Fruit fly (Drosophila melanogaster) whole organism, embryonic: Measurements from ENCODE around the gene nAChRalpha5.

Experiments used
- Abd-B ChIP-seq: fragments of 200-800 bp; sonication (Bioruptor generic); optimal IDR thresholded peaks from 2 replicates; lab custom pipeline; 2018; ENCODE audit warnings: missing biosample characterization, mild to moderate bottlenecking, missing genetic modification characterization, moderate library complexity
- Ada2b ChIP-seq: fragments of 200-800 bp; sonication (Bioruptor generic); IDR thresholded peaks from 2 replicates; pipeline ENCODE4 v1.3.6; 2022; ENCODE audit warnings: missing biosample characterization, missing genetic modification characterization
- CG12104 ChIP-seq: fragments of 200-800 bp; sonication (Bioruptor generic); optimal IDR thresholded peaks from 3 replicates; lab custom pipeline; 2016; ENCODE audit warnings: missing biosample characterization, missing genetic modification characterization
- CG14050 ChIP-seq: fragments of 200-800 bp; sonication (Bioruptor generic); IDR thresholded peaks from 3 replicates; pipeline ENCODE4 v1.3.6; 2022; ENCODE audit warnings: missing biosample characterization, missing genetic modification characterization
- CG15073 ChIP-seq: fragments of 200-800 bp; sonication (Bioruptor generic); optimal IDR thresholded peaks from 2 replicates; lab custom pipeline; 2016; ENCODE audit warnings: missing biosample characterization, missing genetic modification characterization
- CG1603 ChIP-seq: fragments of 200-800 bp; sonication (Bioruptor generic); optimal IDR thresholded peaks from 2 replicates; lab custom pipeline; 2019; ENCODE audit warnings: missing biosample characterization, mild to moderate bottlenecking, missing genetic modification characterization, moderate library complexity
- CG16813 ChIP-seq: fragments of 200-800 bp; sonication (Bioruptor generic); IDR thresholded peaks from 3 replicates; pipeline ENCODE4 v1.3.6; 2022; ENCODE audit warnings: missing biosample characterization, missing genetic modification characterization; ENCODE audit not compliant: partially characterized antibody
- CG17361 ChIP-seq: fragments of 200-800 bp; sonication (Bioruptor generic); IDR thresholded peaks from 3 replicates; pipeline ENCODE4 v1.3.6; 2022; ENCODE audit warnings: missing biosample characterization, missing genetic modification characterization
- CG18619 ChIP-seq: fragments of 200-800 bp; sonication (Bioruptor generic); optimal IDR thresholded peaks from 3 replicates; lab custom pipeline; 2017; ENCODE audit warnings: missing biosample characterization, mild to moderate bottlenecking, missing genetic modification characterization
- CG2120 ChIP-seq: fragments of 200-800 bp; sonication (Bioruptor generic); optimal IDR thresholded peaks from 3 replicates; lab custom pipeline; 2016; ENCODE audit warnings: missing biosample characterization, missing genetic modification characterization
- CG2712 ChIP-seq: fragments of 200-800 bp; optimal IDR thresholded peaks from 3 replicates; lab custom pipeline; 2019; ENCODE audit warnings: missing biosample characterization, mild to moderate bottlenecking, missing genetic modification characterization, moderate library complexity
- CG3726 ChIP-seq: fragments of 200-800 bp; sonication (Bioruptor generic); IDR thresholded peaks from 3 replicates; pipeline ENCODE4, ENCODE4 v1.3.6; 2022; ENCODE audit warnings: missing biosample characterization, missing genetic modification characterization
- CG42726 ChIP-seq: fragments of 200-800 bp; sonication (Bioruptor generic); IDR thresholded peaks from 2 replicates; pipeline ENCODE4 v1.3.6; 2022; ENCODE audit warnings: missing biosample characterization, missing genetic modification characterization; ENCODE audit not compliant: partially characterized antibody
- CG4730 ChIP-seq: fragments of 200-800 bp; sonication (Bioruptor generic); IDR thresholded peaks from 2 replicates; pipeline ENCODE4 v1.3.6; 2022; ENCODE audit warnings: missing biosample characterization, missing genetic modification characterization
- CG7987 ChIP-seq: fragments of 200-800 bp; sonication (Bioruptor generic); optimal IDR thresholded peaks from 2 replicates; lab custom pipeline; 2018; ENCODE audit warnings: missing biosample characterization, mild to moderate bottlenecking, missing genetic modification characterization, moderate library complexity
- CG8089 ChIP-seq: fragments of 200-800 bp; sonication (Bioruptor generic); optimal IDR thresholded peaks from 3 replicates; lab custom pipeline; 2016; ENCODE audit warnings: missing biosample characterization, missing genetic modification characterization
- CG8944 ChIP-seq: fragments of 200-800 bp; sonication (Bioruptor generic); optimal IDR thresholded peaks from 3 replicates; lab custom pipeline; 2016; ENCODE audit warnings: missing biosample characterization, missing genetic modification characterization
- Chrac-16 ChIP-seq: fragments of 200-800 bp; sonication (Bioruptor generic); optimal IDR thresholded peaks from 3 replicates; lab custom pipeline; 2016; ENCODE audit warnings: missing biosample characterization, missing genetic modification characterization
- Gug ChIP-seq: fragments of 200-800 bp; sonication (Bioruptor generic); IDR thresholded peaks from 4 replicates; pipeline ENCODE4 v1.3.6; 2022; ENCODE audit warnings: missing biosample characterization, missing genetic modification characterization
- HmgZ ChIP-seq: fragments of 200-800 bp; sonication (Bioruptor generic); optimal IDR thresholded peaks from 2 replicates; lab custom pipeline; 2018; ENCODE audit warnings: missing biosample characterization, mild to moderate bottlenecking, missing genetic modification characterization
- Hmr ChIP-seq: fragments of 200-800 bp; sonication (Bioruptor generic); optimal IDR thresholded peaks from 3 replicates; lab custom pipeline; 2017; ENCODE audit warnings: mild to moderate bottlenecking, missing biosample characterization, missing genetic modification reagents, missing genetic modification characterization
- Mes4 ChIP-seq: fragments of 200-800 bp; sonication (Bioruptor generic); optimal IDR thresholded peaks from 2 replicates; lab custom pipeline; 2016; ENCODE audit warnings: missing biosample characterization, missing genetic modification characterization
- NFAT ChIP-seq: fragments of 200-800 bp; sonication (Bioruptor generic); IDR thresholded peaks from 2 replicates; pipeline ENCODE4 v1.3.6; 2022; ENCODE audit warnings: missing biosample characterization, missing genetic modification characterization
- Oaz ChIP-seq: fragments of 200-800 bp; sonication (Bioruptor generic); IDR thresholded peaks from 2 replicates; pipeline ENCODE4 v1.3.6; 2022; ENCODE audit warnings: missing biosample characterization, missing genetic modification characterization
- Pdp1 ChIP-seq, 2 experiments: fragments of 200-800 bp; sonication (Bioruptor generic); optimal IDR thresholded peaks; 3 replicates each; lab custom pipeline; 2016; ENCODE audit warnings: missing biosample characterization in 2 of 2, missing genetic modification characterization in 2 of 2, mild to moderate bottlenecking in 1 of 2, moderate library complexity in 1 of 2
- Rfx ChIP-seq: fragments of 200-800 bp; sonication (Bioruptor generic); IDR thresholded peaks from 2 replicates; pipeline ENCODE4 v1.3.6; 2022; ENCODE audit warnings: missing biosample characterization, missing genetic modification characterization
- Usf ChIP-seq: fragments of 200-800 bp; sonication (Bioruptor generic); optimal IDR thresholded peaks from 2 replicates; lab custom pipeline; 2017; ENCODE audit warnings: missing genotype, missing biosample characterization, missing genetic modification characterization
- Xbp1 ChIP-seq: fragments of 200-800 bp; sonication (Bioruptor generic); optimal IDR thresholded peaks from 3 replicates; lab custom pipeline; 2016; ENCODE audit warnings: missing biosample characterization, mild to moderate bottlenecking, missing genetic modification characterization
- bowl ChIP-seq: fragments of 200-800 bp; sonication (Bioruptor generic); IDR thresholded peaks from 2 replicates; pipeline ENCODE4 v1.3.6; 2022; ENCODE audit warnings: missing biosample characterization, missing genetic modification characterization
- cg ChIP-seq: fragments of 200-800 bp; sonication (Bioruptor generic); optimal IDR thresholded peaks from 3 replicates; lab custom pipeline; 2019; ENCODE audit warnings: missing biosample characterization, mild to moderate bottlenecking, missing genetic modification characterization, moderate library complexity
- da ChIP-seq: fragments of 200-800 bp; sonication (Bioruptor generic); optimal IDR thresholded peaks from 2 replicates; lab custom pipeline; 2016; ENCODE audit warnings: missing biosample characterization, missing genetic modification characterization
- dmrt99B ChIP-seq: fragments of 200-800 bp; sonication (Bioruptor generic); optimal IDR thresholded peaks from 2 replicates; lab custom pipeline; 2018; ENCODE audit warnings: missing biosample characterization, mild to moderate bottlenecking, missing genetic modification characterization, moderate library complexity
- dysf ChIP-seq: fragments of 200-800 bp; sonication (Bioruptor generic); IDR thresholded peaks from 3 replicates; pipeline ENCODE4 v1.3.6; 2022; ENCODE audit warnings: missing biosample characterization, missing genetic modification characterization
- ewg ChIP-seq: fragments of 200-800 bp; sonication (Bioruptor generic); optimal IDR thresholded peaks from 3 replicates; lab custom pipeline; 2017; ENCODE audit warnings: mild to moderate bottlenecking, missing biosample characterization, missing genetic modification reagents, missing genetic modification characterization
- gce ChIP-seq: fragments of 200-800 bp; sonication (Bioruptor generic); IDR thresholded peaks from 3 replicates; pipeline ENCODE4 v1.3.6; 2022; ENCODE audit warnings: missing biosample characterization, missing genetic modification characterization
- grn ChIP-seq: fragments of 200-800 bp; sonication (Bioruptor generic); optimal IDR thresholded peaks from 3 replicates; lab custom pipeline; 2017; ENCODE audit warnings: missing biosample characterization, missing genetic modification characterization
- h ChIP-seq: fragments of >200 bp; optimal IDR thresholded peaks from 2 replicates; lab custom pipeline; 2017
- ham ChIP-seq: fragments of 200-800 bp; sonication (Bioruptor generic); IDR thresholded peaks from 2 replicates; pipeline ENCODE4 v1.3.6; 2022; ENCODE audit warnings: missing biosample characterization, missing genetic modification characterization
- hbn ChIP-seq: fragments of 200-800 bp; sonication (Bioruptor generic); IDR thresholded peaks from 2 replicates; pipeline ENCODE4 v1.3.6; 2022; ENCODE audit warnings: missing biosample characterization, missing genetic modification characterization; ENCODE audit not compliant: partially characterized antibody
- hkb ChIP-seq, 2 experiments: fragments of 200-800 bp in 1 of 2; fragments of >200 bp in 1 of 2; sonication (Bioruptor generic) in 1 of 2; IDR thresholded peaks in 1 of 2; optimal IDR thresholded peaks in 1 of 2; 2 replicates each; pipeline versions ENCODE4 v1.3.6 to Lab custom; 2017 to 2022; ENCODE audit warnings: missing biosample characterization in 1 of 2, missing genetic modification characterization in 1 of 2
- ken ChIP-seq: fragments of 200-800 bp; sonication (Bioruptor generic); IDR thresholded peaks from 3 replicates; pipeline ENCODE4 v1.3.6; 2022; ENCODE audit warnings: missing biosample characterization, missing genetic modification characterization
- pan ChIP-seq, 4 experiments: fragments of >200 bp in 3 of 4; fragments of 200-800 bp in 1 of 4; sonication (Bioruptor generic) in 1 of 4; optimal IDR thresholded peaks in 3 of 4; IDR thresholded peaks in 1 of 4; 2 replicates each; pipeline versions ENCODE4 v1.3.6 to Lab custom; 2017 to 2022; ENCODE audit warnings: missing biosample characterization in 2 of 4, missing genetic modification characterization in 2 of 4, mixed read lengths in 1 of 4
- pita ChIP-seq: fragments of 200-800 bp; sonication (Bioruptor generic); optimal IDR thresholded peaks from 2 replicates; lab custom pipeline; 2017; ENCODE audit warnings: missing biosample characterization, mild to moderate bottlenecking, missing genetic modification characterization
- pnt ChIP-seq: fragments of 200-800 bp; sonication (Bioruptor generic); optimal IDR thresholded peaks from 3 replicates; lab custom pipeline; 2016; ENCODE audit warnings: missing biosample characterization, missing genetic modification characterization
- pzg ChIP-seq: fragments of 200-800 bp; sonication (Bioruptor generic); optimal IDR thresholded peaks from 3 replicates; lab custom pipeline; 2018; ENCODE audit warnings: missing biosample characterization, mild to moderate bottlenecking, missing genetic modification characterization, moderate library complexity
- sens-2 ChIP-seq: fragments of 200-800 bp; sonication (Bioruptor generic); IDR thresholded peaks from 2 replicates; pipeline ENCODE4 v1.3.6; 2022; ENCODE audit warnings: missing biosample characterization, missing genetic modification characterization
- stwl ChIP-seq: fragments of 200-800 bp; sonication (Bioruptor generic); optimal IDR thresholded peaks from 3 replicates; lab custom pipeline; 2018; ENCODE audit warnings: missing biosample characterization, mild to moderate bottlenecking, missing genetic modification characterization, moderate library complexity
- sug ChIP-seq: fragments of 200-800 bp; optimal IDR thresholded peaks from 2 replicates; lab custom pipeline; 2019; ENCODE audit warnings: missing biosample characterization, mild to moderate bottlenecking, missing genetic modification characterization, moderate library complexity
- tup ChIP-seq: fragments of 200-800 bp; sonication (Bioruptor generic); optimal IDR thresholded peaks from 2 replicates; lab custom pipeline; 2016; ENCODE audit warnings: missing biosample characterization, mild to moderate bottlenecking, missing genetic modification characterization, moderate library complexity
- vfl ChIP-seq: fragments of 200-800 bp; sonication (Bioruptor generic); optimal IDR thresholded peaks from 2 replicates; lab custom pipeline; 2016; ENCODE audit warnings: missing biosample characterization, missing genetic modification characterization
- wek ChIP-seq: fragments of 200-800 bp; sonication (Bioruptor generic); optimal IDR thresholded peaks from 3 replicates; lab custom pipeline; 2018; ENCODE audit warnings: missing biosample characterization, mild to moderate bottlenecking, missing genetic modification characterization, moderate library complexity

Gene nAChRalpha5

DNA sequence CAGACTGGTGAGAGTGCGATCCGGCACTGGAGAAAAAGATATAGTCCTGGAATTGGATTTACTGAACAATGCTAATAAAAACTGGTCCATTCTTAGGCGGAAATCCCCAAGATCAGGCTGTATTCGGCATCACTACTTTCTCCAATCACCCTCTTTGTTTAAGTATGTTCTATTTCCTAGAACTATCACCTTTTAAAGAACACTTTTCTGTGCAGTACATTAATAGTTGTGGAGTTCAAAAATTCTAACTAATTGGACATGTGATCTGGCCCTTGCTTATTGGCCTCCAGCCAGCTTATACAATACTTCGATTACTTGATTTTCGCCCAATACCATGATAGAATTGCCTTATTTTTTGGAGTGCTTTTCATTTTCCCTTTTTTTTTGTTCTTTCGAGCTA lies 83.6 kb downstream of the nAChRalpha5 start (continued):
- no peak for TF ChIP-seq da (GFP tag; lab: Kevin White, UChicago)
- no peak for TF ChIP-seq Gug (GFP tag; lab: Robert Waterston, UW)
- TF ChIP-seq CG1603 (tag; lab: Kevin White, UChicago): peak; percentile 29
- TF ChIP-seq NFAT: no peak
- TF ChIP-seq Mes4 (GFP tag; lab: Kevin White, UChicago): no peak
- no peak for TF ChIP-seq Chrac-16 (GFP tag; lab: Kevin White, UChicago)
- TF ChIP-seq Usf (GFP tag; lab: Kevin White, UChicago): no peak
- TF ChIP-seq tup (GFP tag; lab: Kevin White, UChicago): no peak
- TF ChIP-seq hkb (optimal IDR thresholded peaks at IDR 0.05; lab: Kevin White, UChicago): no peak
- no peak for TF ChIP-seq hkb (GFP tag; IDR thresholded peaks at IDR 0.05; lab: Robert Waterston, UW)
- no peak for TF ChIP-seq grn (GFP tag; lab: Kevin White, UChicago)
- TF ChIP-seq sug (tag; lab: Kevin White, UChicago): no peak
- no peak for TF ChIP-seq CG15073 (GFP tag; lab: Kevin White, UChicago)
- TF ChIP-seq h (lab: Kevin White, UChicago): no peak
- TF ChIP-seq Ada2b (GFP tag; lab: Robert Waterston, UW): no peak
- TF ChIP-seq Pdp1 (GFP tag; optimal IDR thresholded peaks at IDR 0.05; lab: Kevin White, UChicago): no peak
- peak; percentile 53; the same call in 1 of the 3 replicates for TF ChIP-seq dysf (GFP tag; lab: Robert Waterston, UW)
- no peak for TF ChIP-seq CG4730 (GFP tag; lab: Robert Waterston, UW)
- TF ChIP-seq hbn (GFP tag; lab: Robert Waterston, UW): no peak
- no peak for TF ChIP-seq Rfx (GFP tag; lab: Robert Waterston, UW)
- peak; percentile 17 for TF ChIP-seq CG8944
- peak; percentile 23 for TF ChIP-seq pnt (GFP tag; lab: Kevin White, UChicago)
- no peak for TF ChIP-seq bowl (GFP tag; lab: Robert Waterston, UW)
- no peak for TF ChIP-seq vfl (GFP tag; lab: Kevin White, UChicago)
- TF ChIP-seq ken (GFP tag; lab: Robert Waterston, UW): no peak; the same call in 2 of the 3 replicates
- no peak for TF ChIP-seq cg (GFP tag; lab: Kevin White, UChicago)
- TF ChIP-seq gce (GFP tag; lab: Robert Waterston, UW): no peak
- no peak for TF ChIP-seq CG18619 (GFP tag; lab: Kevin White, UChicago)
- TF ChIP-seq Hmr: peak; percentile 8
- no peak for TF ChIP-seq sens-2 (GFP tag; lab: Robert Waterston, UW)
- no peak for TF ChIP-seq Oaz (GFP tag; lab: Robert Waterston, UW)
- TF ChIP-seq dmrt99B (tag; lab: Kevin White, UChicago): peak; percentile 67
- TF ChIP-seq pita: no peak
- TF ChIP-seq wek: no peak
- no peak for TF ChIP-seq HmgZ
- peak; percentile 76 for TF ChIP-seq CG17361 (GFP tag; lab: Robert Waterston, UW)
- TF ChIP-seq CG2712 (tag; lab: Kevin White, UChicago): peak; percentile 33
- no peak for TF ChIP-seq stwl (tag; lab: Kevin White, UChicago)
- TF ChIP-seq pan (optimal IDR thresholded peaks at IDR 0.05; lab: Kevin White, UChicago): no peak
- TF ChIP-seq pan (GFP tag; optimal IDR thresholded peaks at IDR 0.05 in 1 of 2, IDR thresholded peaks at IDR 0.05 in 1 of 2): peak in 1 of 2 experiments; percentile 21
- TF ChIP-seq CG8089 (GFP tag; lab: Kevin White, UChicago): no peak
- TF ChIP-seq CG16813 (GFP tag; lab: Robert Waterston, UW): no peak
- no peak for TF ChIP-seq CG12104 (GFP tag; lab: Kevin White, UChicago)
- no peak for TF ChIP-seq pzg (GFP tag; lab: Kevin White, UChicago)
- TF ChIP-seq CG2120 (GFP tag; lab: Kevin White, UChicago): peak; percentile 35
- no peak for TF ChIP-seq CG42726 (GFP tag; lab: Robert Waterston, UW)
- TF ChIP-seq Abd-B: peak; percentile 6
- no peak for TF ChIP-seq CG14050 (GFP tag; lab: Robert Waterston, UW)
- TF ChIP-seq CG3726 (GFP tag; lab: Robert Waterston, UW): no peak
- no peak for TF ChIP-seq ham (GFP tag; lab: Robert Waterston, UW)
- TF ChIP-seq ewg (GFP tag; lab: Kevin White, UChicago): no peak
- TF ChIP-seq CG7987: no peak
- TF ChIP-seq Xbp1 (GFP tag; lab: Kevin White, UChicago): peak; percentile 8
